Fruit fly (Drosophila melanogaster): ENCODE measurements around the gene EMC2A.
A peak's percentile ranks its signal among the peaks of the same experiment; 100 is the strongest.

EMC2A gene

dm6 chr3R:16969361-16970355, 26.2 kb downstream of the EMC2A start (continued):
- TF ChIP-seq Lhr (GFP tag; optimal IDR thresholded peaks at IDR 0.05) (peak; percentile 67), CG12155 (GFP tag; optimal IDR thresholded peaks at IDR 0.05) (peak; percentile 54), CG5180 (GFP tag; optimal IDR thresholded peaks at IDR 0.05) (no peak), hkb (optimal IDR thresholded peaks at IDR 0.05) (no peak), hkb (GFP tag; IDR thresholded peaks at IDR 0.05) (peak; percentile 62; the same call in 1 of the 2 replicates), CG4820 (GFP tag; optimal IDR thresholded peaks at IDR 0.05) (peak; percentile 48), CG13287 (GFP tag; IDR thresholded peaks at IDR 0.05; ENCODE audit: partially characterized antibody) (no peak), CG15479 (GFP tag; optimal IDR thresholded peaks at IDR 0.05) (peak; percentile 99), CG32532 (GFP tag; IDR thresholded peaks at IDR 0.05) (peak; percentile 67), CG10543 (GFP tag; optimal IDR thresholded peaks at IDR 0.05) (peak; percentile 53), TFAM (GFP tag; optimal IDR thresholded peaks at IDR 0.05) (no peak), CG4617 (GFP tag; optimal IDR thresholded peaks at IDR 0.05; ENCODE audit: borderline replicate concordance) (peak; percentile 10), ap (GFP tag; IDR thresholded peaks at IDR 0.05) (peak; percentile 35; the same call in 1 of the 2 replicates), CG1647 (GFP tag; optimal IDR thresholded peaks at IDR 0.05) (no peak), bowl (GFP tag; IDR thresholded peaks at IDR 0.05) (no peak), pum (GFP tag; optimal IDR thresholded peaks at IDR 0.05) (no peak), repo (GFP tag; optimal IDR thresholded peaks at IDR 0.05) (peak; percentile 0), Max (GFP tag; optimal IDR thresholded peaks at IDR 0.05) (no peak), fd96Cb (tag; optimal IDR thresholded peaks at IDR 0.05) (peak; percentile 62), fd3F (GFP tag; optimal IDR thresholded peaks at IDR 0.05) (peak; percentile 49), bab2 (GFP tag; optimal IDR thresholded peaks at IDR 0.05) (peak; percentile 10), lov (optimal IDR thresholded peaks at IDR 0.05) (no peak), lov (GFP tag; IDR thresholded peaks at IDR 0.05) (0 out of 3 replicates have a peak, but pooled peaks have one; percentile 37), CG10462 (GFP tag; optimal IDR thresholded peaks at IDR 0.05) (peak; percentile 65), pros (GFP tag; optimal IDR thresholded peaks at IDR 0.05) (no peak), CG10654 (GFP tag; optimal IDR thresholded peaks at IDR 0.05) (peak; percentile 45), CG6654 (GFP tag; optimal IDR thresholded peaks at IDR 0.05) (peak; percentile 42), CG6765 (GFP tag; optimal IDR thresholded peaks at IDR 0.05) (peak; percentile 55), C15 (GFP tag; IDR thresholded peaks at IDR 0.05) (no peak), CG2875 (GFP tag; optimal IDR thresholded peaks at IDR 0.05) (no peak), CG15011 (GFP tag; optimal IDR thresholded peaks at IDR 0.05) (peak; percentile 16), HmgD (GFP tag; optimal IDR thresholded peaks at IDR 0.05) (no peak), CG2116 (GFP tag; optimal IDR thresholded peaks at IDR 0.05) (peak; percentile 33), CG2712 (tag; optimal IDR thresholded peaks at IDR 0.05) (peak; percentile 78), CG10209 (GFP tag; optimal IDR thresholded peaks at IDR 0.05) (peak; percentile 59), mam (GFP tag; optimal IDR thresholded peaks at IDR 0.05) (peak; percentile 34), Hr3 (GFP tag; optimal IDR thresholded peaks at IDR 0.05) (peak; percentile 53), CG4730 (GFP tag; IDR thresholded peaks at IDR 0.05) (0 out of 2 replicates have a peak, but pooled peaks have one; percentile 25), CG7839 (tag; optimal IDR thresholded peaks at IDR 0.05) (peak; percentile 77), sim (GFP tag; IDR thresholded peaks at IDR 0.05) (no peak), phol (tag; optimal IDR thresholded peaks at IDR 0.05) (peak; percentile 77), CG34224 (GFP tag; IDR thresholded peaks at IDR 0.05; ENCODE audit: partially characterized antibody) (no peak), pnt (GFP tag; optimal IDR thresholded peaks at IDR 0.05) (peak; percentile 31), yki (optimal IDR thresholded peaks at IDR 0.05) (peak; percentile 23), pfk (GFP tag; optimal IDR thresholded peaks at IDR 0.05) (no peak), Fer2 (tag; optimal IDR thresholded peaks at IDR 0.05) (peak; percentile 38), CG3847 (GFP tag; IDR thresholded peaks at IDR 0.05) (peak; percentile 56; the same call in 1 of the 2 replicates), CG5953 (GFP tag; IDR thresholded peaks at IDR 0.05) (no peak; the same call in none of the 2 replicates)
